Fruit fly (Drosophila melanogaster) whole organism, wandering third instar larva: ENCODE measurements around the gene NimB5.

Experiments used
- Abd-B ChIP-seq: fragments of >200 bp; optimal IDR thresholded peaks from 2 replicates; lab custom pipeline; 2017; ENCODE audit warnings: missing biosample characterization, missing genetic modification characterization
- CG32264 ChIP-seq: fragments of 200-800 bp; sonication (Bioruptor generic); optimal IDR thresholded peaks from 2 replicates; lab custom pipeline; 2016; ENCODE audit warnings: missing biosample characterization, missing genetic modification characterization
- CG9705 ChIP-seq: fragments of 200-800 bp; sonication (Bioruptor generic); optimal IDR thresholded peaks from 2 replicates; lab custom pipeline; 2018; ENCODE audit warnings: missing biosample characterization, mild to moderate bottlenecking, missing genetic modification characterization
- CrebA ChIP-seq: fragments of 200-800 bp; sonication (Bioruptor generic); optimal IDR thresholded peaks from 2 replicates; lab custom pipeline; 2016; ENCODE audit warnings: missing biosample characterization, mild to moderate bottlenecking, missing genetic modification characterization, borderline replicate concordance
- Dif ChIP-seq: fragments of 200-275, 200-300 bp; sonication (Bioruptor generic); optimal IDR thresholded peaks from 2 replicates; lab custom pipeline; 2018; ENCODE audit warnings: missing biosample characterization, missing genetic modification characterization; ENCODE audit not compliant: partially characterized antibody
- GATAd ChIP-seq: sonication (Bioruptor generic); optimal IDR thresholded peaks from 2 replicates; lab custom pipeline; 2016; ENCODE audit warnings: missing biosample characterization, missing genetic modification characterization
- Hnf4 ChIP-seq: fragments of 200-800 bp; sonication (Bioruptor generic); optimal IDR thresholded peaks from 2 replicates; lab custom pipeline; 2016; ENCODE audit warnings: missing biosample characterization, mild to moderate bottlenecking, missing genetic modification characterization
- Hr78 ChIP-seq: fragments of >200 bp; optimal IDR thresholded peaks from 2 replicates; lab custom pipeline; 2017; ENCODE audit warnings: missing biosample characterization, missing genetic modification characterization
- Hr83 ChIP-seq: fragments of 200-300 bp; sonication (Bioruptor generic); optimal IDR thresholded peaks from 2 replicates; lab custom pipeline; 2016; ENCODE audit warnings: missing biosample characterization, mild to moderate bottlenecking, missing genetic modification characterization, moderate library complexity; ENCODE audit not compliant: poor library complexity, severe bottlenecking
- Jra ChIP-seq: sonication (Bioruptor generic); optimal IDR thresholded peaks from 2 replicates; lab custom pipeline; 2016; ENCODE audit warnings: missing biosample characterization, missing genetic modification characterization
- Mio ChIP-seq: sonication (Bioruptor generic); optimal IDR thresholded peaks from 2 replicates; lab custom pipeline; 2016; ENCODE audit warnings: missing biosample characterization, missing genetic modification characterization
- Myc ChIP-seq: fragments of >200 bp; optimal IDR thresholded peaks from 2 replicates; lab custom pipeline; 2017
- N ChIP-seq: fragments of >200 bp; optimal IDR thresholded peaks from 2 replicates; lab custom pipeline; 2018; ENCODE audit warnings: missing biosample characterization, missing external identifiers, missing genetic modification characterization
- OdsH ChIP-seq: fragments of 200-800 bp; sonication (Bioruptor generic); optimal IDR thresholded peaks from 2 replicates; lab custom pipeline; 2016; ENCODE audit warnings: missing biosample characterization, mild to moderate bottlenecking, missing genetic modification characterization
- Rel ChIP-seq, 2 experiments: fragments of 200-800 bp; sonication (Bioruptor generic) in 1 of 2; optimal IDR thresholded peaks; 2 replicates in 1 of 2; 3 replicates in 1 of 2; lab custom pipeline; 2016 to 2019; ENCODE audit warnings: mild to moderate bottlenecking in 2 of 2, missing biosample characterization in 2 of 2, missing genetic modification characterization in 2 of 2, moderate library complexity in 1 of 2
- Sp1 ChIP-seq: fragments of 200-800 bp; sonication (Bioruptor generic); optimal IDR thresholded peaks from 3 replicates; lab custom pipeline; 2019; ENCODE audit warnings: missing biosample characterization, mild to moderate bottlenecking, missing genetic modification characterization, moderate library complexity
- br ChIP-seq: fragments of 200-800 bp; sonication (Bioruptor generic); optimal IDR thresholded peaks from 2 replicates; lab custom pipeline; 2016; ENCODE audit warnings: missing biosample characterization, missing genetic modification characterization
- brk ChIP-seq: fragments of 200-800 bp; sonication (Bioruptor generic); optimal IDR thresholded peaks from 2 replicates; lab custom pipeline; 2016; ENCODE audit warnings: missing biosample characterization, mild to moderate bottlenecking, missing genetic modification characterization
- dl ChIP-seq, 2 experiments: fragments of 175-275, 200-275 bp in 1 of 2; fragments of 200-275 bp in 1 of 2; sonication (Bioruptor generic); optimal IDR thresholded peaks; lab custom pipeline; 2018; ENCODE audit warnings: mild to moderate bottlenecking in 2 of 2, missing biosample characterization in 2 of 2, missing genetic modification characterization in 2 of 2, moderate library complexity in 2 of 2; ENCODE audit not compliant: partially characterized antibody in 2 of 2, insufficient read depth in 1 of 2
- ey ChIP-seq: fragments of 200-800 bp; sonication (Bioruptor generic); optimal IDR thresholded peaks from 2 replicates; lab custom pipeline; 2016; ENCODE audit warnings: missing biosample characterization, missing genetic modification characterization
- foxo ChIP-seq, 2 experiments: fragments of 200-800 bp; sonication (Bioruptor generic); optimal IDR thresholded peaks; 2 replicates in 1 of 2; 3 replicates in 1 of 2; lab custom pipeline; 2016 to 2017; ENCODE audit warnings: missing biosample characterization in 2 of 2, missing genetic modification characterization in 2 of 2
- fru ChIP-seq: fragments of 200-800 bp; sonication (Bioruptor generic); optimal IDR thresholded peaks from 3 replicates; lab custom pipeline; 2016; ENCODE audit warnings: missing biosample characterization, mild to moderate bottlenecking, missing genetic modification characterization
- h ChIP-seq: fragments of 200-800 bp; sonication (Bioruptor generic); optimal IDR thresholded peaks from 3 replicates; lab custom pipeline; 2016; ENCODE audit warnings: missing biosample characterization, mild to moderate bottlenecking, missing genetic modification characterization
- jim ChIP-seq: fragments of 175-275, 200-325 bp; sonication (Bioruptor generic); optimal IDR thresholded peaks from 2 replicates; lab custom pipeline; 2016; ENCODE audit warnings: missing biosample characterization, mild to moderate bottlenecking, missing genetic modification characterization
- lola ChIP-seq: fragments of >200 bp; optimal IDR thresholded peaks from 2 replicates; lab custom pipeline; 2017; ENCODE audit warnings: missing biosample characterization, missing genetic modification characterization
- pan ChIP-seq: fragments of >200 bp; optimal IDR thresholded peaks from 2 replicates; lab custom pipeline; 2017
- psq ChIP-seq: fragments of 200-800 bp; sonication (Bioruptor generic); optimal IDR thresholded peaks from 3 replicates; lab custom pipeline; 2017; ENCODE audit warnings: missing biosample characterization, mild to moderate bottlenecking, missing genetic modification characterization, moderate library complexity
- rgr ChIP-seq: fragments of 200-800 bp; sonication (Bioruptor generic); optimal IDR thresholded peaks from 3 replicates; lab custom pipeline; 2016; ENCODE audit warnings: missing biosample characterization, mild to moderate bottlenecking, missing genetic modification characterization
- sage ChIP-seq: fragments of 200-800 bp; sonication (Bioruptor generic); optimal IDR thresholded peaks from 2 replicates; lab custom pipeline; 2016; ENCODE audit warnings: missing biosample characterization, mild to moderate bottlenecking, missing genetic modification characterization
- usp ChIP-seq: fragments of >200 bp; optimal IDR thresholded peaks from 2 replicates; lab custom pipeline; 2017; ENCODE audit warnings: missing biosample characterization, missing genetic modification characterization
- woc ChIP-seq: sonication (Bioruptor generic); optimal IDR thresholded peaks from 2 replicates; lab custom pipeline; 2016; ENCODE audit warnings: missing biosample characterization, mild to moderate bottlenecking, missing genetic modification characterization

The NimB5 gene

DNA sequence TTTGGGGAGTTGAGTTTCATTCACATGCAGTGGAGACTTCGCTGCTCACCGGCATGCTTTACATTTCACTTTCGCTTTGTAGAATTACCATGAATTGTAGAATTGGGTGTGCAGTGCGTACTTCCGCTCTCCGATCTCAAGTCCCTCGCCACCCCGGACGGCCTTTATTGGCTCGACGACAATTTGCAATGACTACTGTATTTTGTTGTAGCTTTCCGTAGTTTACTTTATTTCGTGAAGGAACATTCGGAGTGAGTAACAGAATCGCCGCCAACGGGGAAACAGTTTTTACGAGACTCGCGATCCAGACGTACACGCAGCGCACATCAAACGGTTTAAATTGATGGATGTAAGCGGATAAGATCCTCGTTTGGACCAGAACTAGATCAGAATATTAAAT is 12.7 kb upstream of the NimB5 start, which contains the start of gene NimA:
NimA (plus strand) TSS at position 301 of the 400 bp plus-strand sequence.
- TF ChIP-seq OdsH (GFP tag; lab: Kevin White, UChicago) (no peak), Mio (GFP tag; lab: Kevin White, UChicago) (no peak), psq (GFP tag; lab: Kevin White, UChicago) (no peak), CG32264 (GFP tag; lab: Kevin White, UChicago) (no peak), rgr (GFP tag; lab: Kevin White, UChicago) (no peak), CG9705 (GFP tag; lab: Kevin White, UChicago) (no peak), CrebA (no peak), fru (GFP tag; lab: Kevin White, UChicago) (no peak), lola (no peak), N (GFP tag; lab: Kevin White, UChicago) (no peak), ey (GFP tag; lab: Kevin White, UChicago) (no peak), Hr83 (GFP tag; lab: Kevin White, UChicago) (no peak), foxo (GFP tag; optimal IDR thresholded peaks at IDR 0.05; lab: Kevin White, UChicago) (no peak), GATAd (GFP tag; lab: Kevin White, UChicago) (no peak), br (GFP tag; lab: Kevin White, UChicago) (no peak), jim (GFP tag; lab: Kevin White, UChicago) (no peak), usp (GFP tag; lab: Kevin White, UChicago) (no peak), brk (GFP tag; lab: Kevin White, UChicago) (no peak)

DNA sequence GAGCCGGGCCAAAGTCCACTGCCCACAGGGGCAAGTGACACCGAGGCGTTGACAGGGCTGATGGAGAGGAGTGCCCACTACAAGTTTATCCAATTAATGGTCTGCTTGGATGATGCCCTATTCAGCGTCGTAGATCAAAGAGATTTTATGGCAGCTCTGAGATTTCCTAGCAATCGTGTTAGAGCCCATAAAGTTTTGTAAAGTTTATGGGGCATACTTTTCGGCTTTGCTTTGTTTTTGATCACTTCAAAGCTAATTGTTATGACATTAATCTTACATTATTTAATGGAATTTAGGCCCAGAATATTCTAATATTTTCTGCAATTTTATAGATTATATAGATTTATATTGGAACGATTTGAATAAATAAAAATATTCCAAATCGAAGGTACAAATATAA is 9.6 kb upstream of the NimB5 start:
- peak; percentile 7 for TF ChIP-seq Myc
- TF ChIP-seq Dif (GFP tag; lab: Kevin White, UChicago) = peak; percentile 34
- no peak for TF ChIP-seq Mio (GFP tag; lab: Kevin White, UChicago)
- no peak for TF ChIP-seq rgr (GFP tag; lab: Kevin White, UChicago)
- no peak for TF ChIP-seq Hr83 (GFP tag; lab: Kevin White, UChicago)
- no peak for TF ChIP-seq Abd-B (GFP tag; lab: Kevin White, UChicago)

DNA sequence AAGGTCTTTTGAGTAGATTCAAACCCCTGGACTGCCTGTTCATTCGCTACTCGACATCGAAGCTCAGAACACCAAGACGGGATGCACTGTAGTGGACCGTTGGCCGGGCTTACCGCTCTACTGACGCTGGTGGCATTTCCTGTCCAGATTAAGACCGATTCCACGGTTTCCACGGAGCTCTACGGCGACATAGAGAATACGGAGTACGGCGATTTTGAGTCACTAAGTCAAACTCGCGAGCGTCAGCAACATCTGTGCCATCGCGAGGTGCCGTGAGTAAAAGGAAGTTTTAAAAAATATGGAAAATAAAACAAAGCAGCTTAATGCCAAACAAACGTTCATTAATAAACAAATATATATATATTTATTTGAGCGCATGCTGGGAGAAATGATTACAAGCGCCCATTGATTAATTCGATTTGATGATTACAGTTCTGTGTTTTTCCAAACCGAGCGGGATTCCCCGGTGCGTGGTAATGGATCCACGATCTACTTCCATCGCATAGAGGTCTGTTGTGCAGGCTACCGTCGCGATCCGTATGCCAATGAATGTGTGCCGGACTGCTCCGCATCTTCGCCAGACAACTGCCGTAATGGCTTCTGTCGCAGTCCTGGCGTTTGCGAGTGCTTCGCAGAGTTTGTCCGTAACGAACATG is 6.4 kb upstream of the NimB5 start, which contains the start of gene NimB1:
NimB1 (plus strand) TSS at position 41 of the 656 bp plus-strand sequence.
- TF ChIP-seq Hr78 (GFP tag; lab: Kevin White, UChicago) (no peak), Rel (GFP tag; optimal IDR thresholded peaks at IDR 0.05; lab: Kevin White, UChicago) (no peak), Rel (tag; optimal IDR thresholded peaks at IDR 0.05; lab: Kevin White, UChicago) (peak; percentile 94)

DNA sequence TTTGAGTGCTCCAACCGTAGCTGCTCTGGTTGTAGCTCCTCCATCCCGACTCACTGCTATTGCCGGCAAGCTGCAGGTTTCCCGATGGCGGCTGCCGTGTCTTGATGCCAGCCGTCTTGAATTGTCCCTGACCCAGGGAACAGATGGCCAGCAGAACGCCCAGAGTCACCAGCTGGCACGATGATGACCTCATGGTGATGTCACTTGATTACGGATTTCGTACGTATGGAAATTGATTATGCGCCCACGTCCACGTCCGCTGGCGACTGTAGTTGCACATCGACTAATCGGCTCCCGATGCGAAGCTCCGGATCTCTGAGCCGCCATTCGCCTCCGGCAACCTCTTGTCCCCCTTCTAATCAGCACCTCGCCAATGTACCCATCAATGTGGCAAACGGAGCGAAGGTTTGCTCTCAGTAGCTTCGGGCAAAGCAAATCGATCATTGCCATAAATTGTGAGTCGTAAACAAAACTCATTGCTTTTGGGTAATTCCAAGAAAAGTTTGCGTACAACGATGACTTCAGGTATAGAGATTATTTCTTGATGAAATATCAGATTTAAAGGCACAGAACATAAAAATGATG is 3.2 kb upstream of the NimB5 start, which contains the start of gene NimB2:
NimB2 (minus strand) TSS at position 287 of the 585 bp plus-strand sequence.
- TF ChIP-seq Hnf4 (no peak), lola (no peak), Sp1 (no peak), CG9705 (GFP tag; lab: Kevin White, UChicago) (no peak), Rel (GFP tag; optimal IDR thresholded peaks at IDR 0.05; lab: Kevin White, UChicago) (no peak), Rel (tag; optimal IDR thresholded peaks at IDR 0.05; lab: Kevin White, UChicago) (peak; percentile 42), Jra (no peak), GATAd (GFP tag; lab: Kevin White, UChicago) (no peak), pan (no peak)

DNA sequence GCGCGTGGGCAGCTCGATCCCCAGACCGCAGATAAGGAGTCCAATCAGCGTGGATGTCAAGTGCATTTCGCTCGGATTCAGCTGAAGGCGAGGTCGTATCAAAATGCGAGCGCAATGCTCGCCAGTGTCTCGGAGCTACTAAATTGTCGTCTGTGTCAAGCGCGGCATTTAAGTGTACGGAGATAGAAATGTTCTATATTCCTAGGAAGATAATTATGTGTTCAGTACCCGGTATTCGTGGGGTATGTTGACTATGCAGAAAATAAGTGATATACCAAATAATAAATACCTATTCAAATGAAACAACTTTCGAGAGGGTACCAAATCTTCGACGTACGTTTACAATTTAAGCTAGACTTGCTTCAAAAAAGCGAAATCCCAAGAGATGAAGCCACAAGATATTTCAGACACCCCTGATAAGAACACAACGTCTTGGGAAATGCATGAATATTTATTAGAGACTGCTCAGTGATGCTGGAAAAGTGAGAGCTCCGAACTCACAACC is 2.1 kb upstream of the NimB5 start, which contains the start of gene NimB3:
NimB3 (minus strand) TSS at position 140 of the 505 bp plus-strand sequence.
- TF ChIP-seq pan = no peak
- no peak for TF ChIP-seq Jra
- no peak for TF ChIP-seq Dif (GFP tag; lab: Kevin White, UChicago)
- TF ChIP-seq CG9705 (GFP tag; lab: Kevin White, UChicago) = no peak
- TF ChIP-seq Mio (GFP tag; lab: Kevin White, UChicago) = no peak
- TF ChIP-seq N (GFP tag; lab: Kevin White, UChicago) = no peak
- TF ChIP-seq CG32264 (GFP tag; lab: Kevin White, UChicago) = no peak
- TF ChIP-seq ey (GFP tag; lab: Kevin White, UChicago) = no peak
- TF ChIP-seq Rel (GFP tag; optimal IDR thresholded peaks at IDR 0.05; lab: Kevin White, UChicago) = no peak
- TF ChIP-seq Rel (tag; optimal IDR thresholded peaks at IDR 0.05; lab: Kevin White, UChicago) = peak; percentile 93
- no peak for TF ChIP-seq CrebA
- peak; percentile 9 for TF ChIP-seq woc (GFP tag; lab: Kevin White, UChicago)
- TF ChIP-seq Abd-B (GFP tag; lab: Kevin White, UChicago) = no peak
- peak; percentile 41 for TF ChIP-seq h (GFP tag; lab: Kevin White, UChicago)
- TF ChIP-seq Hr78 (GFP tag; lab: Kevin White, UChicago) = no peak
- TF ChIP-seq dl (GFP tag; optimal IDR thresholded peaks at IDR 0.05; lab: Kevin White, UChicago; ENCODE audit: insufficient read depth in 1 of 2, partially characterized antibody in 2 of 2) = no peak
- TF ChIP-seq br (GFP tag; lab: Kevin White, UChicago) = peak; percentile 60
- no peak for TF ChIP-seq Hr83 (GFP tag; lab: Kevin White, UChicago)
- no peak for TF ChIP-seq sage
